Fruit fly (Drosophila melanogaster) Kc167 (cell line): ENCODE results near the gene sud1.

Experiments
- Myc ChIP-seq: fragments of >200 bp; optimal IDR thresholded peaks from 2 replicates; lab custom pipeline; 2017; ENCODE audit warnings: missing external identifiers
- Sin3A ChIP-seq: fragments of >200 bp; optimal IDR thresholded peaks from 2 replicates; lab custom pipeline; 2018; ENCODE audit warnings: missing external identifiers
- h ChIP-seq: fragments of >200 bp; optimal IDR thresholded peaks from 3 replicates; lab custom pipeline; 2018; ENCODE audit warnings: missing external identifiers
- insv ChIP-seq: fragments of >200 bp; optimal IDR thresholded peaks from 3 replicates; lab custom pipeline; 2018; ENCODE audit warnings: missing external identifiers
- psq ChIP-seq: fragments of >200 bp; optimal IDR thresholded peaks from 2 replicates; lab custom pipeline; 2017; ENCODE audit warnings: missing external identifiers
- ttk ChIP-seq: sonication (Bioruptor generic); optimal IDR thresholded peaks from 2 replicates; lab custom pipeline; 2017; ENCODE audit warnings: missing external identifiers

Gene sud1

DNA sequence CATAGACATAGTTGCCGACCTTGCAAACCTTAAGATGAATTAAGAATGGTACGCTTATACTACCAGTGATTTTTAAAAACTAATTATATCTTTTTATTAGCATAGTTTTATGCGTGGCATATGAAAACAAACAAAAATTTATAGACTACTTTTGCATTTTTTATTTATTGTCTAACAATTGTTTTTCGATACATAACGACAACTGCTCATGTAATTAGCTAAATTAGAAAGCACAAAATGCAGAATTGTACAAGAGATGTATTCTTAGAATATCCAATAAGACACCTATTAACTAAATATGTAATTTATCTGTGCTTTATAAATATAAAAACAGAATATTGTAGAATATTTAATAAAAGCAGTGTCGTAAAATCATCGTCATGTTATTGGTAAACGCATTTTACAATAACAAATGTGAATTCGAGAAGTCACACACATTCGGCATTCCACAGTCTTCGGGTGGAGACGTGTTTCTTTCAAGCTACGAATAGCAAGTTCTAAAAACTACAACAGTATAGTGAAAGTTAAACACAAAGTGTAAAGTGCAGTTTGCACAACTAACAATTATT is 9.2 kb upstream of the sud1 start:
- TF ChIP-seq psq (lab: Kevin White, UChicago) (no peak), Myc (lab: Kevin White, UChicago) (no peak), ttk (no peak), Sin3A (lab: Kevin White, UChicago) (no peak), h (no peak), insv (no peak)

DNA sequence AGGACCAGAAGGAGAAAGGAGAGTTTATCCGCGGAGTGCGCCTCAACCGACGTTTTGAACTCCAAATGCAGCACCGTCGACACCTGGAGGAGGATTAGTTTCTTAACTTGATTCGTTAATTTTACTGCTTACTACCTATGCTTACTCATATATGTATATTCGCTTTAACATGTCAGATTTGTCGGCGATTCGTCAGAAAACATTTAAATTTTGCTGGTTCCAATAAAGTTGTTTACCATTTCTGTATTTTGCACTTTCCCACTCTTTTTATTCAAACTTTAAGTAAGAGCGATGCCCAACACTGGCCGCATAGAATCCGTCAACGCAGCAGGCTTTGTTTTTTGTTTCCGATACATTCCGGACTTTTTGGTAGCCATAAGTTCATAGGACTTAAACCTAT is 7.3 kb upstream of the sud1 start, which contains the start of gene Trf4-2:
Gene Trf4-2 (plus strand): TSS at position 301 of the 400 bp plus-strand sequence.
- no peak for TF ChIP-seq h
- TF ChIP-seq Sin3A (lab: Kevin White, UChicago), result no peak
- TF ChIP-seq ttk, result no peak
- no peak for TF ChIP-seq insv
- no peak for TF ChIP-seq Myc (lab: Kevin White, UChicago)
- TF ChIP-seq psq (lab: Kevin White, UChicago), result no peak

DNA sequence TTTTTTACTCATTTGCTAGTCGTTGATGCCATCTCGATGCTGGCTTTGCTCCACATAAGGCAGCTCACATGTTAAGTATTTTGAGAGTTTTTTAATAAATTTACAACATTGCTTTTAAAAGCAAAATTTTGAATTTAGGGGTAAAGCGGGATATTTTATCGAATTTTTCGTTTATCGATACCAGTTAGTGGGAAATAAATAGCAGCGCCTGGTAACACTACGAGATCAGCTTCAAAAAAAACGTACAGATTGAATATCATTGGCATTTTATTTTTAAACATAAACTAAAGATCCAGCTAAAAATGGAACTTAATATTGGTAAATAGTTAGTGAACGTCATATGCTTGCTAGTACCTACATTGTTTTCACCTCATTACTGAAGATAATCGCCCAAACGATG is 4.6 kb upstream of the sud1 start, which contains the start of gene Mink:
Gene Mink (plus strand): TSS at position 204 of the 400 bp plus-strand sequence.
- no peak for TF ChIP-seq Myc (lab: Kevin White, UChicago)
- no peak for TF ChIP-seq psq (lab: Kevin White, UChicago)
- TF ChIP-seq ttk, result no peak
- TF ChIP-seq insv, result no peak
- no peak for TF ChIP-seq h

DNA sequence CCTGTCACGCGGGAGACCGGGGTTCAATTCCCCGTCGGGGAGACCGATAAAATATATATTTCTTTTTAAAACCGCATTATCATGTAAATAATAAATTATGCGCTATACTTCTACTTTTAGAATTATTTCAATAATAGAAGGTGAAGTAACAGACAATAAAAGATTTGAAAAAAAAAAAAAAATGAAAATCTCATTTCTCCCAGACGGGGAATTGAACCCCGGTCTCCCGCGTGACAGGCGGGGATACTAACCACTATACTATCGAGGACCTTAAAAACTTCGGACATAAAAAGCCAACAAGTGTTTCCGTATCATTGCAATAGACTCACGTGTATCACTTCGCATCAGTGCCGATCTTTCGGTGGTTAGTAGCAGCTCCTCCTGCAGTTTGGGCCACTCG is 2.8 kb downstream of the sud1 start:
- no peak for TF ChIP-seq ttk

DNA sequence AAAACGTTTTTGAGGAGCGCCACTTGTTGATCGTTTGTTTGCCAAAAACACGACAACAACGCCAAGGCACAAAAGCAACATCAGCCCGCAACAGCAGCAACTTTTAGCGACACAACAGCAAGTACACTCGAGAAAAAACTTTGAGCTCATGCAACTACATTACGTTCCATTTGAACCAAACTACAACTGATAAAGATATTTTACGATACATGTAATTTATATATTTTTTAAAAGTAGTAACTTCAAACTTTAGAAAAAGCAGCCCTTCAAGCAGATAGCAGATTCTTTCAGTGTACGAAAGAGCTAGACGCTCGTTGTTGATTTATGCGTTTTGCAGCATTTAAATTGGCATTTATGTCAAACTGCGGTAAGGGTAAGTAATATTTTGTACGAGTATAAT is 7.6 kb downstream of the sud1 start:
- TF ChIP-seq insv (no peak), h (no peak), ttk (no peak), psq (lab: Kevin White, UChicago) (no peak), Sin3A (lab: Kevin White, UChicago) (no peak), Myc (lab: Kevin White, UChicago) (no peak)

DNA sequence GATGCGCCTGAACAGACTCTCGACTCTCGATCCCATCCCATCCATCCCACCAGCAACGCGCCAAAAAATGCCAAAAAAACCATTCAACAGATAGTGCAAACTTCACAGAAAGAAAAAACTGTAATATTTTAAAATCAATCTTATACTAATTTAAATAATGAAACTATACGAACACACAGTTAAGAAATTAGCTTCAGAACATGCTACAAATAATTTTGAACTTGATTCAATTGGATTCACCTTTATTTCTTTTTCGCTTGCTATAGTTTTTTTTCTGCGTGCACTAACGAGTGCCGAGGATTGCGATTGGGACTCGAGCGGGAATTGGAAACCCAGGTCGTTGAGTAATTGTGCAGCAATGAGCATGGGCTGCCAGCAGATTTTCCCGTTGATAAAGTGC is 9.6 kb downstream of the sud1 start:
- no peak for TF ChIP-seq insv
- no peak for TF ChIP-seq Sin3A (lab: Kevin White, UChicago)
- TF ChIP-seq ttk, result no peak
- no peak for TF ChIP-seq h
- TF ChIP-seq psq (lab: Kevin White, UChicago), result no peak
- TF ChIP-seq Myc (lab: Kevin White, UChicago), result no peak

DNA sequence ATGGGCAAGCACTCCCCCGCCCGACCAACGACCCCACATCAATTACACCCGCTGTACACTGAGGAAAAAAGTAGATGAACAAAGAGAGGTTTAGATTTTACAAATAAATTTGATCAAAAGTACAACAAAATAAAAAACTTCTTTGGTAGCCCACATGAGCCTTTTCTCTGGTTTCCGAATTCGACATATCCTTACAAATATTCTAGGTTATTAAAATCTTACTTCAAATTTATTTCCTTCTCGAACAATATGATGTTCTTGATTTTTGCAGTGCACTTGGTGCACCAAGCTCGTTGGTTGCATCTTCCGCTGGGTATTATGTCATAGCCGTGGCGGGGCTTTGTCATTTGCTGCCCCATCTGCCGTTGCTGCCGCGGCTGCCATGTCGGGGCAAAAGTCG is 11.0 kb downstream of the sud1 start:
- TF ChIP-seq ttk (no peak), h (no peak), insv (no peak), Sin3A (lab: Kevin White, UChicago) (no peak), Myc (lab: Kevin White, UChicago) (no peak), psq (lab: Kevin White, UChicago) (no peak)

DNA sequence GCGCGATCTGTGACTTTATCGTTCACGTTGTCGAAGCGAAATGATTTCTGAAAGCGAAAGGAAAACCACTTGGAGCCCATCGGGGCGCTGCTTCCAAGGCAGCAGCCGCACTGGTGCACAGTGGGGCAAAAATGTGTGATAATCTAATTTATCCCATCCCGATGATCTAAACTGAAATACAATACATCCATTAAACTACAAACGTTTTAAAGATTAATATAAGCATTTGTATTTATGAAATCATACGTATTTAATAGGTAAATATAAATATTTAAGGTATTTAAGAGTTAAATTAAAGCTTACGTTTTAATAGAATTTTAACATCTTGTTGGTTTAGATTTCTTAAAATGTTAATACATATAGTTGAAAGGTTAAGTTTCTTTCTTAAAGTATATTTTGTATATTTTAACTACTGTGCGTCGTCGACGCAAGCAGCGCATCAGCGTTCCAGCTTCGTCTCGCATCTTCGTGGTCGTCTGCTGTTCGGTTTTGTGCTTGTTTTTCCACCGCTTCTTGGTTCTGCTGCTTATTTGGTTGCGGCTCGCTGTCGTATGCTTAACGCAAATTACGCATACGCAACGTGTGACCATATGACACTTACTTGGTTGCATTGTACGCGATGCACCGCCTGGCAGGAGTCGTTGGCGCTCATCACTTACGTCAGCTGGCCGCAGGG is 11.6 kb downstream of the sud1 start, which contains the start of gene CG13643:
Gene CG13643 (minus strand): TSS at position 46 of the 676 bp plus-strand sequence.
- TF ChIP-seq Sin3A (lab: Kevin White, UChicago) (no peak), insv (no peak), ttk (no peak), Myc (lab: Kevin White, UChicago) (no peak), psq (lab: Kevin White, UChicago) (no peak), h (no peak)

DNA sequence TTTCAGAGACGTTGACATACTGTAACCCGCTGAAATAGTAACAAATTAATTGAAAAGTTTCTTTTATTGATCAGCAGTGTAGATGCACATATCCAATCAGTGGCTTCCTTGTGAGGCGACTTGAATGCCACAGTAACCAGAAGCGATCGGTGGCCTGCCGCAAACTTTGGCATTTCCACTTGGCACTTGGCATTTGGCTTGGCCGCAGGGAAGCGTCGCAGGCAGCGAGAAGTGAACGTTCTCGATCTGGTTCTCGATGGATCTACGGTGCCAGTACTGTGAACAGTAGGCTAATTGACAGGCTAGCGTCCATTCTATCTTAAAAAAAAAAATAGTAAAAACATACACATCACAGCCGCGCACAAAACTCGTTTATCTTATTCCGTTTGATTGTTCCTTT is 16.8 kb downstream of the sud1 start, which contains the start of gene CG10845:
Gene CG10845 (plus strand): TSS at position 301 of the 400 bp plus-strand sequence.
- TF ChIP-seq h (no peak), psq (lab: Kevin White, UChicago) (no peak), insv (no peak), Myc (lab: Kevin White, UChicago) (no peak), Sin3A (lab: Kevin White, UChicago) (no peak), ttk (no peak)

DNA sequence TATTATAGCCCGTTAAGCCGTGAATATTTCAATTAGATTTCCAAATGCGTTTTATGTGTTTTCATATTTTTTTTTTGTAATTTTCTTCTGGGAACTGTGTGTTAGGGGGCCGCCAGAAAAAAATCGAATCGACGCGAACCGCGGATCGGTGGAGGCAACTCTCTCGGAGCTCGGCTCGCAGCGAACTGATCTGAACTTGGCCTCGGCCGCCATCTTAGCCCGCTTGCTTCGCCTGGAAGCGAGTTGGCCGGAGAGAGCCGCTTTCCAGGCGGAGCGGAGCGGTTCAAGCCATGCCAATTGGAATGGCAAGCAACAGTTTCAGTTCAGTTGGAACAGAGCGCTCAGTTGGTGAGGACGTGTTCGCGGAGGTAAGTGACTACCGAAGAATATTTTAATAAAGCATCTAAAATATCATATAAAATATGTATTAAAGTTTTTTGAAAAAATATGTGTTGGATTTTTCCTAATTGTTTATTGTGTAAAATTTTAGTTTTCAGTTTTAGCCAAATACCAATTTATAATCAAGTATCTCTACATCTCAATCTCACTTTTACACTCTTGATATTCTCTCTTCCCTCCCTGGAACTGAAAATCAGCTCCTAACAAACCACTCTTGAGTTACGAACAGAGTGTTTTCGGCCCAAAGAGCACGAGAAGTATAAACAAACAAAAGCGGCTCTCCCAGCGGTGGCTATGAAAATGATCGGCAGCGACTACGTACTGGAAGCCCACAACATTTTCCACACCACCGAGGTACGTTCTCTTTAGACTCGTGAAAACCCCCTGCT is 23.1 kb downstream of the sud1 start, which contains the start of the genes CG31121 and CG11069:
Gene CG31121 (minus strand): TSS at position 187 of the 788 bp plus-strand sequence.
Gene CG11069 (plus strand): TSS at position 324 of the 788 bp plus-strand sequence.
- TF ChIP-seq Sin3A (lab: Kevin White, UChicago) (no peak), ttk (no peak), h (no peak), psq (lab: Kevin White, UChicago) (no peak), insv (no peak), Myc (lab: Kevin White, UChicago) (no peak)

DNA sequence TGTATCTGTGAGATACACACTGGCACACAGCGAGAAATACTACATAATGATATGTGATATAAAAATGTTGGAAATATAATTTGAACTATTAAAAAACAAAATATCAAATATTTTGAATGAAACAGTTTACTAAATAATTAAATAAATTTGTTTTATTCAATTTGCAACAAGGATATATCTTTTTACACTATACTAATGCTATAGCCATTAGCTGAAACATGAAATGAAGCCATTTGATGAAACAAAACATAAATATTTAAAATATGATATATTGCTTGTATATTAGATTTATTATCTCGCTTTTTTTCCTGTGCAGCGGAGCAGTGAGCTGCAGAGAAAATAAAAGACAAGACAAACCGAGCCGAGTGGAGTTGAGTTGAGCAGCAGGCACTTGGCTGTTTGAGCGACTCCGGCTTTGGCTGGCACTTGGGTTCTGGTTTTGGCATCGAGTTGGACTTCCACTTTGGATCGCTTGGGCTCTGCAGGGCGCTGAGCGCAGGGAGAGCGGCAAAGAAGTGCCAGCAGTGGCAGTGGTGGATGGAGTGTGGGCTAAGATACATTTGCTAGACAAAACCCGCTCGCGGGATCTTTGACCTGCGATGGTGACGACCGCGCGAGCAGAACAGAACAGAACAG is 24.2 kb downstream of the sud1 start:
- TF ChIP-seq Myc (lab: Kevin White, UChicago) (no peak), ttk (no peak), h (no peak), psq (lab: Kevin White, UChicago) (no peak), Sin3A (lab: Kevin White, UChicago) (no peak), insv (no peak)

DNA sequence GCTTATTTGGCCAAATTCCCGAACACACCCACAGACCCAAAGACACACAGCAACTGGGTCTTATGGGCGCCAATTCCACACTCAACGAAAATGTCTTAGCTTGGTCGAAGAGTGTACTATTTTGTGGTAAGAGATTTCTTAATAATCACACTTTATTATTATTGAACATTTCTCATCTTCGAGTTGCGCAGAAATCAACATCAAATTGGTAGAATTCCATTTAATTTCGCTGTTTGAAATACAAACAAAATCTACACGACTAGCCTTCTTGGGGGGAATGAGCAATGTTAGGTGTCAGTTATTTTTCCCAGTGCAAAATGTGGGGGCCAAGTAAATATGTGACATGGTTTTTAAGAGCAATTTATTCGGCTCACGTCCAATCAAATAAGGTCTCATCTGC is 26.7 kb downstream of the sud1 start:
- TF ChIP-seq psq (lab: Kevin White, UChicago) (no peak), Myc (lab: Kevin White, UChicago) (no peak), Sin3A (lab: Kevin White, UChicago) (no peak), insv (no peak), ttk (no peak), h (no peak)
